Worm (Caenorhabditis elegans) whole organism, L4 larva: Measurements from ENCODE around the gene egl-6.

Source experiments
- ama-1 ChIP-seq: fragments of 150-350 bp; optimal IDR thresholded peaks from 2 replicates; lab custom pipeline; 2014; ENCODE audit warnings: inconsistent platforms, mixed read lengths
- ceh-28 ChIP-seq: fragments of 150-350 bp; optimal IDR thresholded peaks from 2 replicates; lab custom pipeline; 2014; ENCODE audit warnings: missing biosample characterization, missing genetic modification reagents, missing genetic modification characterization
- daf-12 ChIP-seq: fragments of 150-350 bp; optimal IDR thresholded peaks from 2 replicates; lab custom pipeline; 2014; ENCODE audit warnings: missing biosample characterization, missing genetic modification reagents, missing genetic modification characterization
- daf-16 ChIP-seq, 3 experiments: sonication (generic microtip); optimal IDR thresholded peaks; 2 replicates each; lab custom pipeline; 2016 to 2017; ENCODE audit warnings: missing genetic modification characterization in 3 of 3, missing genetic modification reagents in 3 of 3, mild to moderate bottlenecking in 2 of 3, missing compliant biosample characterization in 2 of 3, missing biosample characterization in 1 of 3, moderate library complexity in 1 of 3
- madf-9 ChIP-seq: fragments of 200-800 bp; sonication (Bioruptor generic); conservative IDR thresholded peaks from 2 replicates; pipeline ENCODE4 v1.3.6; 2022; ENCODE audit warnings: missing genetic modification reagents, missing genetic modification characterization, missing compliant biosample characterization
- pha-4 ChIP-seq, 2 experiments: fragments of 150-350 bp in 1 of 2; fragments of 200-800 bp in 1 of 2; sonication (Bioruptor generic) in 1 of 2; IDR thresholded peaks in 1 of 2; optimal IDR thresholded peaks in 1 of 2; 2 replicates each; pipeline versions ENCODE4 v1.3.6 to Lab custom; 2014 to 2022; ENCODE audit warnings: missing genetic modification characterization in 2 of 2, missing genetic modification reagents in 2 of 2, missing biosample characterization in 1 of 2, missing compliant biosample characterization in 1 of 2
- set-16 ChIP-seq: fragments of 200-800 bp; sonication (Bioruptor generic); IDR thresholded peaks from 2 replicates; pipeline ENCODE4 v1.3.6; 2022; ENCODE audit warnings: missing genetic modification reagents, missing genetic modification characterization, missing compliant biosample characterization

- TF ChIP-seq ceh-28: no peak
- TF ChIP-seq daf-16 (GFP tag; optimal IDR thresholded peaks at IDR 0.05; lab: Kevin White, UChicago): no peak
- TF ChIP-seq daf-16 (tag; optimal IDR thresholded peaks at IDR 0.05; lab: Kevin White, UChicago): no peak
- no peak for TF ChIP-seq daf-12 (tag; lab: Kevin White, UChicago)
- TF ChIP-seq madf-9 (GFP tag; lab: Robert Waterston, UW): no peak
- no peak for TF ChIP-seq set-16 (GFP tag; lab: Robert Waterston, UW)
- TF ChIP-seq ama-1 (lab: Kevin White, UChicago): no peak
- no peak for TF ChIP-seq pha-4 (GFP tag; IDR thresholded peaks at IDR 0.05; lab: Robert Waterston, UW)
- no peak for TF ChIP-seq pha-4 (tag; optimal IDR thresholded peaks at IDR 0.05; lab: Kevin White, UChicago)
Observed at ce11 chrX:5977754-5978153, 46.8 kb downstream of the egl-6 start, which contains the start of gene kin-2.
